Fruit fly (Drosophila melanogaster) whole organism, adult: ENCODE results near the gene mtrm.

Experiments used
- CG33017 ChIP-seq: fragments of 200-800 bp; sonication (Bioruptor generic); optimal IDR thresholded peaks from 2 replicates; lab custom pipeline; 2018; ENCODE audit warnings: missing biosample characterization, mild to moderate bottlenecking, missing genetic modification characterization, moderate library complexity
- CG5204 ChIP-seq: fragments of 200-800 bp; sonication (Bioruptor generic); optimal IDR thresholded peaks from 2 replicates; lab custom pipeline; 2016; ENCODE audit warnings: missing biosample characterization, missing genetic modification characterization
- CG7101 ChIP-seq: fragments of 200-800 bp; sonication (Bioruptor generic); optimal IDR thresholded peaks from 2 replicates; lab custom pipeline; 2018; ENCODE audit warnings: missing biosample characterization, mild to moderate bottlenecking, missing genetic modification characterization, moderate library complexity
- Hr96 ChIP-seq: fragments of 200-800 bp; sonication (Bioruptor generic); optimal IDR thresholded peaks from 2 replicates; lab custom pipeline; 2016; ENCODE audit warnings: missing biosample characterization, missing genetic modification characterization
- cnc ChIP-seq, 2 experiments: fragments of >200 bp; optimal IDR thresholded peaks; 2 replicates each; lab custom pipeline; 2017

- no peak for TF ChIP-seq CG33017 (tag; lab: Kevin White, UChicago)
- no peak for TF ChIP-seq cnc (optimal IDR thresholded peaks at IDR 0.05; lab: Kevin White, UChicago)
- no peak for TF ChIP-seq CG5204 (GFP tag; lab: Kevin White, UChicago)
- peak; percentile 29 for TF ChIP-seq CG7101 (tag; lab: Kevin White, UChicago)
- TF ChIP-seq Hr96 (GFP tag; lab: Kevin White, UChicago): no peak
Measured at dm6 chr3L:8445027-8445426, 32.2 kb downstream of the mtrm start.
